Fruit fly (Drosophila melanogaster) whole organism, wandering third instar larva: ENCODE results near the gene Cpr35B.

Experiments
- CG32264 ChIP-seq: fragments of 200-800 bp; sonication (Bioruptor generic); optimal IDR thresholded peaks from 2 replicates; lab custom pipeline; 2016; ENCODE audit warnings: missing biosample characterization, missing genetic modification characterization
- CG9705 ChIP-seq: fragments of 200-800 bp; sonication (Bioruptor generic); optimal IDR thresholded peaks from 2 replicates; lab custom pipeline; 2018; ENCODE audit warnings: missing biosample characterization, mild to moderate bottlenecking, missing genetic modification characterization
- CrebA ChIP-seq: fragments of 200-800 bp; sonication (Bioruptor generic); optimal IDR thresholded peaks from 2 replicates; lab custom pipeline; 2016; ENCODE audit warnings: missing biosample characterization, mild to moderate bottlenecking, missing genetic modification characterization, borderline replicate concordance
- Dif ChIP-seq: fragments of 200-275, 200-300 bp; sonication (Bioruptor generic); optimal IDR thresholded peaks from 2 replicates; lab custom pipeline; 2018; ENCODE audit warnings: missing biosample characterization, missing genetic modification characterization; ENCODE audit not compliant: partially characterized antibody
- HLH106 ChIP-seq: fragments of 200-800 bp; optimal IDR thresholded peaks from 3 replicates; lab custom pipeline; 2019; ENCODE audit warnings: missing biosample characterization, mild to moderate bottlenecking, missing genetic modification characterization, moderate library complexity
- Hnf4 ChIP-seq: fragments of 200-800 bp; sonication (Bioruptor generic); optimal IDR thresholded peaks from 2 replicates; lab custom pipeline; 2016; ENCODE audit warnings: missing biosample characterization, mild to moderate bottlenecking, missing genetic modification characterization
- Hr78 ChIP-seq: fragments of >200 bp; optimal IDR thresholded peaks from 2 replicates; lab custom pipeline; 2017; ENCODE audit warnings: missing biosample characterization, missing genetic modification characterization
- Hr83 ChIP-seq: fragments of 200-300 bp; sonication (Bioruptor generic); optimal IDR thresholded peaks from 2 replicates; lab custom pipeline; 2016; ENCODE audit warnings: missing biosample characterization, mild to moderate bottlenecking, missing genetic modification characterization, moderate library complexity; ENCODE audit not compliant: poor library complexity, severe bottlenecking
- Mio ChIP-seq: sonication (Bioruptor generic); optimal IDR thresholded peaks from 2 replicates; lab custom pipeline; 2016; ENCODE audit warnings: missing biosample characterization, missing genetic modification characterization
- Myc ChIP-seq: fragments of >200 bp; optimal IDR thresholded peaks from 2 replicates; lab custom pipeline; 2017
- N ChIP-seq: fragments of >200 bp; optimal IDR thresholded peaks from 2 replicates; lab custom pipeline; 2018; ENCODE audit warnings: missing biosample characterization, missing external identifiers, missing genetic modification characterization
- Rel ChIP-seq, 2 experiments: fragments of 200-800 bp; sonication (Bioruptor generic) in 1 of 2; optimal IDR thresholded peaks; 2 replicates in 1 of 2; 3 replicates in 1 of 2; lab custom pipeline; 2016 to 2019; ENCODE audit warnings: mild to moderate bottlenecking in 2 of 2, missing biosample characterization in 2 of 2, missing genetic modification characterization in 2 of 2, moderate library complexity in 1 of 2
- Sp1 ChIP-seq: fragments of 200-800 bp; sonication (Bioruptor generic); optimal IDR thresholded peaks from 3 replicates; lab custom pipeline; 2019; ENCODE audit warnings: missing biosample characterization, mild to moderate bottlenecking, missing genetic modification characterization, moderate library complexity
- Vsx2 ChIP-seq: fragments of 200-300, 225-300 bp; sonication (Bioruptor generic); optimal IDR thresholded peaks from 2 replicates; lab custom pipeline; 2018; ENCODE audit warnings: missing biosample characterization, missing genetic modification characterization; ENCODE audit not compliant: partially characterized antibody
- br ChIP-seq: fragments of 200-800 bp; sonication (Bioruptor generic); optimal IDR thresholded peaks from 2 replicates; lab custom pipeline; 2016; ENCODE audit warnings: missing biosample characterization, missing genetic modification characterization
- dl ChIP-seq, 2 experiments: fragments of 175-275, 200-275 bp in 1 of 2; fragments of 200-275 bp in 1 of 2; sonication (Bioruptor generic); optimal IDR thresholded peaks; lab custom pipeline; 2018; ENCODE audit warnings: mild to moderate bottlenecking in 2 of 2, missing biosample characterization in 2 of 2, missing genetic modification characterization in 2 of 2, moderate library complexity in 2 of 2; ENCODE audit not compliant: partially characterized antibody in 2 of 2, insufficient read depth in 1 of 2
- dmrt93B ChIP-seq: fragments of 200-800 bp; sonication (Bioruptor generic); optimal IDR thresholded peaks from 2 replicates; lab custom pipeline; 2018; ENCODE audit warnings: missing biosample characterization, mild to moderate bottlenecking, missing genetic modification characterization
- dsf ChIP-seq: sonication (Bioruptor generic); optimal IDR thresholded peaks from 2 replicates; lab custom pipeline; 2016; ENCODE audit warnings: missing biosample characterization, missing genetic modification characterization, borderline replicate concordance
- ey ChIP-seq: fragments of 200-800 bp; sonication (Bioruptor generic); optimal IDR thresholded peaks from 2 replicates; lab custom pipeline; 2016; ENCODE audit warnings: missing biosample characterization, missing genetic modification characterization
- foxo ChIP-seq, 2 experiments: fragments of 200-800 bp; sonication (Bioruptor generic); optimal IDR thresholded peaks; 2 replicates in 1 of 2; 3 replicates in 1 of 2; lab custom pipeline; 2016 to 2017; ENCODE audit warnings: missing biosample characterization in 2 of 2, missing genetic modification characterization in 2 of 2
- fru ChIP-seq: fragments of 200-800 bp; sonication (Bioruptor generic); optimal IDR thresholded peaks from 3 replicates; lab custom pipeline; 2016; ENCODE audit warnings: missing biosample characterization, mild to moderate bottlenecking, missing genetic modification characterization
- h ChIP-seq: fragments of 200-800 bp; sonication (Bioruptor generic); optimal IDR thresholded peaks from 3 replicates; lab custom pipeline; 2016; ENCODE audit warnings: missing biosample characterization, mild to moderate bottlenecking, missing genetic modification characterization
- jim ChIP-seq: fragments of 175-275, 200-325 bp; sonication (Bioruptor generic); optimal IDR thresholded peaks from 2 replicates; lab custom pipeline; 2016; ENCODE audit warnings: missing biosample characterization, mild to moderate bottlenecking, missing genetic modification characterization
- lola ChIP-seq: fragments of >200 bp; optimal IDR thresholded peaks from 2 replicates; lab custom pipeline; 2017; ENCODE audit warnings: missing biosample characterization, missing genetic modification characterization
- pan ChIP-seq: fragments of >200 bp; optimal IDR thresholded peaks from 2 replicates; lab custom pipeline; 2017
- psq ChIP-seq: fragments of 200-800 bp; sonication (Bioruptor generic); optimal IDR thresholded peaks from 3 replicates; lab custom pipeline; 2017; ENCODE audit warnings: missing biosample characterization, mild to moderate bottlenecking, missing genetic modification characterization, moderate library complexity
- rgr ChIP-seq: fragments of 200-800 bp; sonication (Bioruptor generic); optimal IDR thresholded peaks from 3 replicates; lab custom pipeline; 2016; ENCODE audit warnings: missing biosample characterization, mild to moderate bottlenecking, missing genetic modification characterization
- sage ChIP-seq: fragments of 200-800 bp; sonication (Bioruptor generic); optimal IDR thresholded peaks from 2 replicates; lab custom pipeline; 2016; ENCODE audit warnings: missing biosample characterization, mild to moderate bottlenecking, missing genetic modification characterization
- tai ChIP-seq: sonication (Bioruptor generic); optimal IDR thresholded peaks from 2 replicates; lab custom pipeline; 2016; ENCODE audit warnings: missing biosample characterization, missing genetic modification characterization

Cpr35B gene

dm6 chr2L:14432410-14433340 lies 7.7 kb upstream of the Cpr35B start:
- TF ChIP-seq HLH106 (tag; lab: Kevin White, UChicago) (no peak), Vsx2 (no peak), h (GFP tag; lab: Kevin White, UChicago) (no peak), Myc (no peak), Mio (no peak), br (GFP tag; lab: Kevin White, UChicago) (no peak), rgr (peak; percentile 20), sage (GFP tag; lab: Kevin White, UChicago) (no peak), pan (no peak), foxo (GFP tag; optimal IDR thresholded peaks at IDR 0.05; lab: Kevin White, UChicago) (peak in 1 of 2 experiments; percentile 14), dl (GFP tag; optimal IDR thresholded peaks at IDR 0.05; lab: Kevin White, UChicago; ENCODE audit: insufficient read depth in 1 of 2, partially characterized antibody in 2 of 2) (no peak), CrebA (GFP tag; lab: Kevin White, UChicago) (no peak), Hr78 (GFP tag; lab: Kevin White, UChicago) (no peak), ey (no peak), tai (GFP tag; lab: Kevin White, UChicago) (peak; percentile 55), CG9705 (GFP tag; lab: Kevin White, UChicago) (no peak), jim (GFP tag; lab: Kevin White, UChicago) (no peak), Hr83 (GFP tag; lab: Kevin White, UChicago) (peak; percentile 30)

dm6 chr2L:14431421-14431820 lies 6.4 kb upstream of the Cpr35B start:
- TF ChIP-seq foxo (GFP tag; optimal IDR thresholded peaks at IDR 0.05; lab: Kevin White, UChicago), result no peak
- no peak for TF ChIP-seq fru (GFP tag; lab: Kevin White, UChicago)
- TF ChIP-seq sage (GFP tag; lab: Kevin White, UChicago), result no peak
- TF ChIP-seq dmrt93B (GFP tag; lab: Kevin White, UChicago), result no peak
- TF ChIP-seq CrebA (GFP tag; lab: Kevin White, UChicago), result no peak
- TF ChIP-seq HLH106 (tag; lab: Kevin White, UChicago), result no peak
- TF ChIP-seq Vsx2, result no peak
- TF ChIP-seq Sp1, result no peak
- TF ChIP-seq dl (GFP tag; optimal IDR thresholded peaks at IDR 0.05; lab: Kevin White, UChicago; ENCODE audit: insufficient read depth in 1 of 2, partially characterized antibody in 2 of 2), result no peak

- no peak for TF ChIP-seq Myc
- no peak for TF ChIP-seq tai (GFP tag; lab: Kevin White, UChicago)
- no peak for TF ChIP-seq Dif (GFP tag; lab: Kevin White, UChicago)
- no peak for TF ChIP-seq Mio
- TF ChIP-seq Rel (GFP tag; optimal IDR thresholded peaks at IDR 0.05; lab: Kevin White, UChicago), result no peak
- no peak for TF ChIP-seq Rel (tag; optimal IDR thresholded peaks at IDR 0.05; lab: Kevin White, UChicago)
- TF ChIP-seq dl (GFP tag; optimal IDR thresholded peaks at IDR 0.05; lab: Kevin White, UChicago; ENCODE audit: insufficient read depth in 1 of 2, partially characterized antibody in 2 of 2), result no peak
- no peak for TF ChIP-seq Vsx2
- TF ChIP-seq dmrt93B (GFP tag; lab: Kevin White, UChicago), result no peak
- no peak for TF ChIP-seq sage (GFP tag; lab: Kevin White, UChicago)
- no peak for TF ChIP-seq Hr78 (GFP tag; lab: Kevin White, UChicago)
- no peak for TF ChIP-seq jim (GFP tag; lab: Kevin White, UChicago)
- no peak for TF ChIP-seq CG32264 (GFP tag; lab: Kevin White, UChicago)
- TF ChIP-seq pan, result no peak
- no peak for TF ChIP-seq CrebA (GFP tag; lab: Kevin White, UChicago)
- TF ChIP-seq h (GFP tag; lab: Kevin White, UChicago), result no peak
Observed at dm6 chr2L:14430138-14430815, 5.3 kb upstream of the Cpr35B start.

dm6 chr2L:14422029-14422831 lies 2.8 kb downstream of the Cpr35B start:
- TF ChIP-seq dsf (GFP tag; lab: Kevin White, UChicago) (no peak), pan (no peak), Vsx2 (no peak), psq (GFP tag; lab: Kevin White, UChicago) (no peak), N (no peak), CrebA (GFP tag; lab: Kevin White, UChicago) (no peak), Hr78 (GFP tag; lab: Kevin White, UChicago) (no peak), Hnf4 (GFP tag; lab: Kevin White, UChicago) (no peak), Mio (no peak), foxo (GFP tag; optimal IDR thresholded peaks at IDR 0.05; lab: Kevin White, UChicago) (no peak), lola (GFP tag; lab: Kevin White, UChicago) (no peak)
- TF ChIP-seq, all 38 proteins: peak for 0
